Fruit fly (Drosophila melanogaster) whole organism, prepupa: Measurements from ENCODE around the gene CG33169.

Experiments
- CG10631 ChIP-seq: fragments of 200-800 bp; sonication (Bioruptor generic); optimal IDR thresholded peaks from 2 replicates; lab custom pipeline; 2016; ENCODE audit warnings: missing biosample characterization, missing genetic modification characterization
- CG11294 ChIP-seq: fragments of 200-800 bp; sonication (Bioruptor generic); IDR thresholded peaks from 2 replicates; pipeline ENCODE4 v1.3.6; 2022; ENCODE audit warnings: missing biosample characterization, missing genetic modification characterization
- CG16779 ChIP-seq: fragments of 200-800 bp; sonication (Bioruptor generic); optimal IDR thresholded peaks from 3 replicates; lab custom pipeline; 2017; ENCODE audit warnings: missing biosample characterization, mild to moderate bottlenecking, missing genetic modification characterization
- CG4318 ChIP-seq: fragments of 200-800 bp; sonication (Bioruptor generic); optimal IDR thresholded peaks from 3 replicates; lab custom pipeline; 2017; ENCODE audit warnings: missing biosample characterization, mild to moderate bottlenecking, missing genetic modification characterization
- CG6163 ChIP-seq: fragments of 200-800 bp; sonication (Bioruptor generic); IDR thresholded peaks from 3 replicates; pipeline ENCODE4 v1.3.6; 2022; ENCODE audit warnings: missing biosample characterization, missing genetic modification characterization
- CG6808 ChIP-seq: fragments of 200-800 bp; sonication (Bioruptor generic); optimal IDR thresholded peaks from 3 replicates; lab custom pipeline; 2017; ENCODE audit warnings: missing biosample characterization, missing genetic modification characterization, mild to moderate bottlenecking, moderate library complexity, missing genetic modification reagents
- fkh ChIP-seq: fragments of 200-800 bp; sonication (Bioruptor generic); optimal IDR thresholded peaks from 3 replicates; lab custom pipeline; 2017; ENCODE audit warnings: missing biosample characterization, mild to moderate bottlenecking, missing genetic modification characterization, moderate library complexity

dm6 chr3L:22836768-22837167 is 26.9 kb upstream of the CG33169 start, which contains the start of the genes CG11226 and CG45428:
- no peak for TF ChIP-seq CG11294 (GFP tag; lab: Robert Waterston, UW)
- TF ChIP-seq CG6163 (GFP tag; lab: Robert Waterston, UW): no peak
- no peak for TF ChIP-seq CG10631 (GFP tag; lab: Kevin White, UChicago)
- no peak for TF ChIP-seq CG6808 (GFP tag; lab: Kevin White, UChicago)
- TF ChIP-seq CG4318 (GFP tag; lab: Kevin White, UChicago): no peak
- TF ChIP-seq CG16779 (tag; lab: Kevin White, UChicago): no peak
- TF ChIP-seq fkh (GFP tag; lab: Kevin White, UChicago): no peak
